Worm (Caenorhabditis elegans) whole organism, L1 larva: Measurements from ENCODE around the gene F36H5.12.

Source experiments
- blmp-1 ChIP-seq: fragments of 150-350 bp; optimal IDR thresholded peaks from 2 replicates; lab custom pipeline; 2014; ENCODE audit warnings: missing biosample characterization, missing genetic modification characterization
- dsc-1 ChIP-seq: sonication (generic microtip); optimal IDR thresholded peaks from 2 replicates; lab custom pipeline; 2016; ENCODE audit warnings: mild to moderate bottlenecking, missing genetic modification characterization, missing compliant biosample characterization
- zag-1 ChIP-seq: fragments of 150-350 bp; optimal IDR thresholded peaks from 2 replicates; lab custom pipeline; 2014; ENCODE audit warnings: missing biosample characterization, missing genetic modification characterization
- ztf-4 ChIP-seq: fragments of 150-350 bp; optimal IDR thresholded peaks from 2 replicates; lab custom pipeline; 2014; ENCODE audit warnings: missing biosample characterization, missing genetic modification characterization

ce11 chrII:1744183-1744582 lies 1.5 kb downstream of the F36H5.12 start, which contains the start of gene clec-19:
- TF ChIP-seq dsc-1 (tag; lab: Kevin White, UChicago) (no peak), ztf-4 (tag; lab: Kevin White, UChicago) (no peak), zag-1 (tag; lab: Kevin White, UChicago) (no peak), blmp-1 (tag; lab: Kevin White, UChicago) (no peak)
